Fruit fly (Drosophila melanogaster) whole organism, embryonic: Measurements from ENCODE around the gene CG15408.

Experiments used
- Ada2b ChIP-seq: fragments of 200-800 bp; sonication (Bioruptor generic); IDR thresholded peaks from 2 replicates; pipeline ENCODE4 v1.3.6; 2022; ENCODE audit warnings: missing biosample characterization, missing genetic modification characterization
- Bgb ChIP-seq: fragments of 200-800 bp; sonication (Bioruptor generic); IDR thresholded peaks from 2 replicates; pipeline ENCODE4 v1.3.6; 2022; ENCODE audit warnings: missing biosample characterization, missing genetic modification characterization; ENCODE audit not compliant: partially characterized antibody
- CG10209 ChIP-seq: fragments of 200-800 bp; sonication (Bioruptor generic); optimal IDR thresholded peaks from 3 replicates; lab custom pipeline; 2017; ENCODE audit warnings: missing biosample characterization, mild to moderate bottlenecking, missing genetic modification characterization, missing genetic modification reagents
- CG10462 ChIP-seq: fragments of 200-800 bp; sonication (Bioruptor generic); optimal IDR thresholded peaks from 2 replicates; lab custom pipeline; 2016; ENCODE audit warnings: missing biosample characterization, missing genetic modification characterization
- CG10654 ChIP-seq: fragments of 200-800 bp; sonication (Bioruptor generic); optimal IDR thresholded peaks from 2 replicates; lab custom pipeline; 2016; ENCODE audit warnings: missing biosample characterization, missing genetic modification characterization
- CG10959 ChIP-seq: fragments of 200-800 bp; sonication (Bioruptor generic); IDR thresholded peaks from 2 replicates; pipeline ENCODE4 v1.3.6; 2022; ENCODE audit warnings: missing biosample characterization, missing genetic modification characterization
- CG12659 ChIP-seq: fragments of 200-800 bp; sonication (Bioruptor generic); optimal IDR thresholded peaks from 3 replicates; lab custom pipeline; 2017; ENCODE audit warnings: mild to moderate bottlenecking, missing biosample characterization, missing genetic modification reagents, missing genetic modification characterization
- CG13287 ChIP-seq: fragments of 200-800 bp; sonication (Bioruptor generic); IDR thresholded peaks from 2 replicates; pipeline ENCODE4 v1.3.6; 2022; ENCODE audit warnings: missing biosample characterization, missing genetic modification characterization; ENCODE audit not compliant: partially characterized antibody
- CG14014 ChIP-seq: fragments of 200-800 bp; sonication (Bioruptor generic); IDR thresholded peaks from 2 replicates; pipeline ENCODE4 v1.3.6; 2022; ENCODE audit warnings: missing biosample characterization, missing genetic modification characterization
- CG15601 ChIP-seq: fragments of 200-800 bp; sonication (Bioruptor generic); optimal IDR thresholded peaks from 3 replicates; lab custom pipeline; 2019; ENCODE audit warnings: missing biosample characterization, mild to moderate bottlenecking, missing genetic modification characterization, moderate library complexity
- CG16815 ChIP-seq: fragments of 200-800 bp; sonication (Bioruptor generic); optimal IDR thresholded peaks from 3 replicates; lab custom pipeline; 2017; ENCODE audit warnings: missing biosample characterization, mild to moderate bottlenecking, missing genetic modification characterization
- CG17361 ChIP-seq: fragments of 200-800 bp; sonication (Bioruptor generic); IDR thresholded peaks from 3 replicates; pipeline ENCODE4 v1.3.6; 2022; ENCODE audit warnings: missing biosample characterization, missing genetic modification characterization
- CG1832 ChIP-seq: fragments of 200-800 bp; sonication (Bioruptor generic); optimal IDR thresholded peaks from 2 replicates; lab custom pipeline; 2017; ENCODE audit warnings: missing biosample characterization, mild to moderate bottlenecking, missing genetic modification characterization, inconsistent platforms
- CG30020 ChIP-seq: fragments of 200-800 bp; optimal IDR thresholded peaks from 2 replicates; lab custom pipeline; 2019; ENCODE audit warnings: missing biosample characterization, mild to moderate bottlenecking, missing genetic modification characterization, moderate library complexity
- CG33557 ChIP-seq: fragments of 200-800 bp; sonication (Bioruptor generic); optimal IDR thresholded peaks from 2 replicates; lab custom pipeline; 2019; ENCODE audit warnings: missing biosample characterization, mild to moderate bottlenecking, missing genetic modification characterization, moderate library complexity
- CG34376 ChIP-seq: fragments of 200-800 bp; sonication (Bioruptor generic); optimal IDR thresholded peaks from 2 replicates; lab custom pipeline; 2018; ENCODE audit warnings: missing biosample characterization, mild to moderate bottlenecking, missing genetic modification characterization
- CG3847 ChIP-seq: fragments of 200-800 bp; sonication (Bioruptor generic); IDR thresholded peaks from 2 replicates; pipeline ENCODE4 v1.3.6; 2022; ENCODE audit warnings: missing biosample characterization, missing genetic modification characterization
- CG3995 ChIP-seq: fragments of 200-800 bp; sonication (Bioruptor generic); optimal IDR thresholded peaks from 3 replicates; lab custom pipeline; 2016; ENCODE audit warnings: missing biosample characterization, missing genetic modification characterization
- CG4617 ChIP-seq: fragments of 200-800 bp; sonication (Bioruptor generic); optimal IDR thresholded peaks from 3 replicates; lab custom pipeline; 2016; ENCODE audit warnings: missing biosample characterization, missing genetic modification characterization, borderline replicate concordance
- CG4707 ChIP-seq: fragments of 200-800 bp; sonication (Bioruptor generic); optimal IDR thresholded peaks from 2 replicates; lab custom pipeline; 2018; ENCODE audit warnings: missing biosample characterization, mild to moderate bottlenecking, missing genetic modification characterization, moderate library complexity
- CG5245 ChIP-seq: fragments of 200-800 bp; sonication (Bioruptor generic); optimal IDR thresholded peaks from 3 replicates; lab custom pipeline; 2016; ENCODE audit warnings: missing biosample characterization, missing genetic modification characterization
- CG6854 ChIP-seq: fragments of 200-800 bp; sonication (Bioruptor generic); optimal IDR thresholded peaks from 3 replicates; lab custom pipeline; 2017; ENCODE audit warnings: missing biosample characterization, mild to moderate bottlenecking, missing genetic modification characterization
- CG7271 ChIP-seq: fragments of 200-800 bp; sonication (Bioruptor generic); optimal IDR thresholded peaks from 2 replicates; lab custom pipeline; 2018; ENCODE audit warnings: missing biosample characterization, mild to moderate bottlenecking, missing genetic modification characterization, moderate library complexity
- CG8478 ChIP-seq: fragments of >200 bp; optimal IDR thresholded peaks from 2 replicates; lab custom pipeline; 2018
- CTCF ChIP-seq: fragments of 200-800 bp; sonication (Bioruptor generic); optimal IDR thresholded peaks from 2 replicates; lab custom pipeline; 2017; ENCODE audit warnings: missing biosample characterization, mild to moderate bottlenecking, missing genetic modification characterization, moderate library complexity
- Dip2 ChIP-seq: fragments of 200-800 bp; sonication (Bioruptor generic); IDR thresholded peaks from 2 replicates; pipeline ENCODE4 v1.3.6; 2022; ENCODE audit warnings: missing biosample characterization, missing genetic modification characterization
- HLH4C ChIP-seq: fragments of 200-800 bp; sonication (Bioruptor generic); IDR thresholded peaks from 3 replicates; pipeline ENCODE4 v1.3.6; 2022; ENCODE audit warnings: missing biosample characterization, missing genetic modification characterization; ENCODE audit not compliant: partially characterized antibody
- Hey ChIP-seq: fragments of 200-800 bp; sonication (Bioruptor generic); optimal IDR thresholded peaks from 3 replicates; lab custom pipeline; 2018; ENCODE audit warnings: missing biosample characterization, mild to moderate bottlenecking, missing genetic modification characterization
- Hmx ChIP-seq: fragments of 200-800 bp; sonication (Bioruptor generic); optimal IDR thresholded peaks from 2 replicates; lab custom pipeline; 2016; ENCODE audit warnings: missing biosample characterization, missing genetic modification characterization
- Hr3 ChIP-seq: fragments of 200-800 bp; sonication (Bioruptor generic); optimal IDR thresholded peaks from 3 replicates; lab custom pipeline; 2016; ENCODE audit warnings: missing biosample characterization, missing genetic modification characterization
- Lhr ChIP-seq: fragments of 200-800 bp; sonication (Bioruptor generic); optimal IDR thresholded peaks from 3 replicates; lab custom pipeline; 2017; ENCODE audit warnings: mild to moderate bottlenecking, missing biosample characterization, missing genetic modification reagents, missing genetic modification characterization
- MESR4 ChIP-seq: fragments of 200-800 bp; sonication (Bioruptor generic); optimal IDR thresholded peaks from 2 replicates; lab custom pipeline; 2018; ENCODE audit warnings: missing biosample characterization, mild to moderate bottlenecking, missing genetic modification characterization, moderate library complexity
- Rfx ChIP-seq: fragments of 200-800 bp; sonication (Bioruptor generic); IDR thresholded peaks from 2 replicates; pipeline ENCODE4 v1.3.6; 2022; ENCODE audit warnings: missing biosample characterization, missing genetic modification characterization
- Scr ChIP-seq: fragments of 200-800 bp; sonication (Bioruptor generic); IDR thresholded peaks from 2 replicates; pipeline ENCODE4 v1.3.6; 2022; ENCODE audit warnings: missing biosample characterization, missing genetic modification characterization; ENCODE audit not compliant: partially characterized antibody
- Six4 ChIP-seq: fragments of 200-800 bp; sonication (Bioruptor generic); optimal IDR thresholded peaks from 2 replicates; lab custom pipeline; 2016; ENCODE audit warnings: missing biosample characterization, missing genetic modification characterization
- amos ChIP-seq: fragments of 200-800 bp; sonication (Bioruptor generic); IDR thresholded peaks from 2 replicates; pipeline ENCODE4 v1.3.6; 2022; ENCODE audit warnings: missing biosample characterization, missing genetic modification characterization; ENCODE audit not compliant: partially characterized antibody
- bigmax ChIP-seq: fragments of 200-800 bp; sonication (Bioruptor generic); optimal IDR thresholded peaks from 2 replicates; lab custom pipeline; 2018; ENCODE audit warnings: missing biosample characterization, mild to moderate bottlenecking, missing genetic modification characterization
- ci ChIP-seq: fragments of 200-800 bp; sonication (Bioruptor generic); IDR thresholded peaks from 3 replicates; pipeline ENCODE4 v1.3.6; 2022; ENCODE audit warnings: missing biosample characterization, missing genetic modification characterization
- corto ChIP-seq: fragments of 200-800 bp; sonication (Bioruptor generic); optimal IDR thresholded peaks from 2 replicates; lab custom pipeline; 2016; ENCODE audit warnings: missing biosample characterization, mild to moderate bottlenecking, missing genetic modification characterization, moderate library complexity
- en ChIP-seq: fragments of 200-800 bp; sonication (Bioruptor generic); optimal IDR thresholded peaks from 2 replicates; lab custom pipeline; 2016; ENCODE audit warnings: missing biosample characterization, missing genetic modification characterization
- fu2 ChIP-seq: fragments of 200-800 bp; sonication (Bioruptor generic); optimal IDR thresholded peaks from 2 replicates; lab custom pipeline; 2016; ENCODE audit warnings: missing biosample characterization, missing genetic modification characterization
- gcm2 ChIP-seq: fragments of 200-800 bp; sonication (Bioruptor generic); optimal IDR thresholded peaks from 2 replicates; lab custom pipeline; 2016; ENCODE audit warnings: missing biosample characterization, missing genetic modification characterization
- ham ChIP-seq: fragments of 200-800 bp; sonication (Bioruptor generic); IDR thresholded peaks from 2 replicates; pipeline ENCODE4 v1.3.6; 2022; ENCODE audit warnings: missing biosample characterization, missing genetic modification characterization
- jigr1 ChIP-seq: fragments of 200-800 bp; sonication (Bioruptor generic); IDR thresholded peaks from 3 replicates; pipeline ENCODE4 v1.3.6; 2022; ENCODE audit warnings: missing biosample characterization, missing genetic modification characterization
- lbe ChIP-seq: fragments of 200-800 bp; sonication (Bioruptor generic); optimal IDR thresholded peaks from 2 replicates; lab custom pipeline; 2016; ENCODE audit warnings: missing biosample characterization, mild to moderate bottlenecking, missing genetic modification characterization
- lola ChIP-seq, 3 experiments: fragments of >200 bp in 2 of 3; fragments of 200-800 bp in 1 of 3; sonication (Bioruptor generic) in 1 of 3; optimal IDR thresholded peaks; 2 replicates each; lab custom pipeline; 2017 to 2019; ENCODE audit warnings: missing biosample characterization in 3 of 3, missing genetic modification characterization in 3 of 3, mild to moderate bottlenecking in 1 of 3, moderate library complexity in 1 of 3
- psq ChIP-seq: fragments of 200-800 bp; sonication (Bioruptor generic); optimal IDR thresholded peaks from 2 replicates; lab custom pipeline; 2017; ENCODE audit warnings: missing biosample characterization, missing genetic modification characterization
- repo ChIP-seq: fragments of 200-800 bp; sonication (Bioruptor generic); optimal IDR thresholded peaks from 2 replicates; lab custom pipeline; 2016; ENCODE audit warnings: missing biosample characterization, missing genetic modification characterization
- run ChIP-seq: fragments of 200-800 bp; sonication (Bioruptor generic); optimal IDR thresholded peaks from 3 replicates; lab custom pipeline; 2018; ENCODE audit warnings: missing biosample characterization, mild to moderate bottlenecking, missing genetic modification characterization
- wor ChIP-seq: fragments of 200-800 bp; sonication (Bioruptor generic); IDR thresholded peaks from 2 replicates; pipeline ENCODE4 v1.3.6; 2022; ENCODE audit warnings: missing biosample characterization, missing genetic modification characterization
- zf30C ChIP-seq: fragments of 200-800 bp; sonication (Bioruptor generic); optimal IDR thresholded peaks from 3 replicates; lab custom pipeline; 2018; ENCODE audit warnings: missing biosample characterization, mild to moderate bottlenecking, missing genetic modification characterization

Gene CG15408

dm6 chr2L:3376684-3377086 lies 44.1 kb downstream of the CG15408 start, which contains the start of the genes CG9662 and Ptpa:
CG9662 (minus strand) TSS chr2L:3376737.
Ptpa (plus strand) TSS chr2L:3377002.
- TF ChIP-seq CG5245 (peak; percentile 66), CG4617 (GFP tag; lab: Kevin White, UChicago) (peak; percentile 95), ci (GFP tag; lab: Robert Waterston, UW) (peak; percentile 66; the same call in 2 of the 3 replicates), repo (GFP tag; lab: Kevin White, UChicago) (peak; percentile 65), wor (GFP tag; lab: Robert Waterston, UW) (peak; percentile 79), CG8478 (lab: Kevin White, UChicago) (no peak), CG1832 (GFP tag; lab: Kevin White, UChicago) (no peak), fu2 (GFP tag; lab: Kevin White, UChicago) (peak; percentile 80), en (GFP tag; lab: Kevin White, UChicago) (no peak), lbe (GFP tag; lab: Kevin White, UChicago) (no peak), CG14014 (GFP tag; lab: Robert Waterston, UW) (peak; percentile 84), gcm2 (peak; percentile 15), Dip2 (no peak), HLH4C (peak; percentile 88), Rfx (GFP tag; lab: Robert Waterston, UW) (peak; percentile 89), CG10959 (peak; percentile 60), CG10209 (GFP tag; lab: Kevin White, UChicago) (peak; percentile 69), CG3847 (GFP tag; lab: Robert Waterston, UW) (peak; percentile 90), Bgb (peak; percentile 89), Scr (GFP tag; lab: Robert Waterston, UW) (peak; percentile 96), Hey (tag; lab: Kevin White, UChicago) (peak; percentile 10), CG34376 (GFP tag; lab: Kevin White, UChicago) (peak; percentile 22), bigmax (no peak), CTCF (peak; percentile 8), jigr1 (GFP tag; lab: Robert Waterston, UW) (peak; percentile 66; the same call in 1 of the 3 replicates), Ada2b (GFP tag; lab: Robert Waterston, UW) (peak; percentile 80), Hmx (GFP tag; lab: Kevin White, UChicago) (peak; percentile 64), CG12659 (peak; percentile 85), lola (GFP tag; optimal IDR thresholded peaks at IDR 0.05; lab: Kevin White, UChicago) (peak in 2 of 3 experiments; percentile 67 to 70), Six4 (GFP tag; lab: Kevin White, UChicago) (peak; percentile 65), CG17361 (GFP tag; lab: Robert Waterston, UW) (peak; percentile 87; the same call in 2 of the 3 replicates), corto (GFP tag; lab: Kevin White, UChicago) (no peak), amos (GFP tag; lab: Robert Waterston, UW) (peak; percentile 87), CG3995 (peak; percentile 59), CG13287 (GFP tag; lab: Robert Waterston, UW) (peak; percentile 93), CG6854 (GFP tag; lab: Kevin White, UChicago) (no peak), CG33557 (GFP tag; lab: Kevin White, UChicago) (peak; percentile 64), run (tag; lab: Kevin White, UChicago) (no peak), psq (GFP tag; lab: Kevin White, UChicago) (no peak), CG7271 (tag; lab: Kevin White, UChicago) (peak; percentile 7), MESR4 (GFP tag; lab: Kevin White, UChicago) (peak; percentile 35), zf30C (no peak), CG30020 (tag; lab: Kevin White, UChicago) (peak; percentile 91), Lhr (peak; percentile 78), ham (GFP tag; lab: Robert Waterston, UW) (peak; percentile 64; the same call in 1 of the 2 replicates), CG16815 (GFP tag; lab: Kevin White, UChicago) (peak; percentile 84), Hr3 (peak; percentile 88), CG10462 (GFP tag; lab: Kevin White, UChicago) (peak; percentile 47), CG15601 (tag; lab: Kevin White, UChicago) (peak; percentile 55), CG10654 (GFP tag; lab: Kevin White, UChicago) (peak; percentile 85), CG4707 (GFP tag; lab: Kevin White, UChicago) (no peak)
